Fruit fly (Drosophila melanogaster): Measurements from ENCODE around the gene vri.

vri gene

dm6 chr2L:5245363-5245892, 43.3 kb upstream of the vri start (continued):
- TF ChIP-seq CkIIα-i1 (GFP tag; IDR thresholded peaks at IDR 0.05) (no peak), CG32767 (GFP tag; IDR thresholded peaks at IDR 0.05) (no peak), gem (tag; optimal IDR thresholded peaks at IDR 0.05) (peak; percentile 64), ap (GFP tag; IDR thresholded peaks at IDR 0.05) (no peak), zf30C (GFP tag; optimal IDR thresholded peaks at IDR 0.05) (peak; percentile 80), fd102C (GFP tag; optimal IDR thresholded peaks at IDR 0.05) (no peak), Dp (GFP tag; optimal IDR thresholded peaks at IDR 0.05) (no peak), Ptx1 (GFP tag; IDR thresholded peaks at IDR 0.05) (peak; percentile 36; the same call in 1 of the 2 replicates), CG17802 (tag; optimal IDR thresholded peaks at IDR 0.05) (no peak), pfk (GFP tag; optimal IDR thresholded peaks at IDR 0.05) (no peak), grn (GFP tag; optimal IDR thresholded peaks at IDR 0.05) (no peak)

DNA sequence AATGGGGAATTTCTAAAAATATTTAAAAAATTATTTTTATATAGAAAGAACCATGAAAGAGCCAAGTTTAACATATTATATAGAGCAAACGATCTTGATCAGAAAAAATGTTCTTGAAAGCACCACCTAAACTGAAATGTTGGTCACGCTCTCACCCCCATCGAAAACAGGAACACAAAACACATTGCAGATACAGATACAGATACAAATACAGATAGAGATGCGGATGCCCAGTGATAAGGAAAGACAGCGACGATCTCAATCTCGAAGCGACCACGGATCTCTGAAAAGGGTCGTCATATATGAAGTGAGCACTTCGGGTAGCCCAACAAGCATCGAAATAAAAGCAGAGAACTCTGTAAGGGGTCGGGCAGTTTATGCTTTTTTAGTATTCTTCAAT, 41.4 kb upstream of the vri start:
- TF ChIP-seq HmgD (GFP tag; optimal IDR thresholded peaks at IDR 0.05) (no peak), dmrt11E (tag; optimal IDR thresholded peaks at IDR 0.05) (peak; percentile 27), zfh1 (GFP tag; IDR thresholded peaks at IDR 0.05) (peak; percentile 35; the same call in 1 of the 3 replicates), jing (GFP tag; optimal IDR thresholded peaks at IDR 0.05) (no peak), row (GFP tag; IDR thresholded peaks at IDR 0.05) (peak; percentile 43; the same call in 2 of the 3 replicates), Elba2 (GFP tag; optimal IDR thresholded peaks at IDR 0.05) (no peak), grn (GFP tag; optimal IDR thresholded peaks at IDR 0.05) (peak; percentile 98), amos (GFP tag; IDR thresholded peaks at IDR 0.05; ENCODE audit: partially characterized antibody) (no peak), CG18262 (tag; optimal IDR thresholded peaks at IDR 0.05) (peak; percentile 10), CG2199 (GFP tag; IDR thresholded peaks at IDR 0.05) (peak; percentile 48; the same call in 1 of the 3 replicates), CG8388 (GFP tag; optimal IDR thresholded peaks at IDR 0.05) (peak; percentile 9), CG33557 (GFP tag; optimal IDR thresholded peaks at IDR 0.05) (peak; percentile 23), Dll (GFP tag; IDR thresholded peaks at IDR 0.05; ENCODE audit: partially characterized antibody) (peak; percentile 29; the same call in 1 of the 4 replicates), tgo (GFP tag; IDR thresholded peaks at IDR 0.05) (peak; percentile 15; the same call in 1 of the 3 replicates), corto (GFP tag; optimal IDR thresholded peaks at IDR 0.05) (peak; percentile 32), Scr (GFP tag; IDR thresholded peaks at IDR 0.05; ENCODE audit: partially characterized antibody) (peak; percentile 28; the same call in 1 of the 2 replicates), odd (GFP tag; optimal IDR thresholded peaks at IDR 0.05) (peak; percentile 7), gem (tag; optimal IDR thresholded peaks at IDR 0.05) (peak; percentile 37)

DNA sequence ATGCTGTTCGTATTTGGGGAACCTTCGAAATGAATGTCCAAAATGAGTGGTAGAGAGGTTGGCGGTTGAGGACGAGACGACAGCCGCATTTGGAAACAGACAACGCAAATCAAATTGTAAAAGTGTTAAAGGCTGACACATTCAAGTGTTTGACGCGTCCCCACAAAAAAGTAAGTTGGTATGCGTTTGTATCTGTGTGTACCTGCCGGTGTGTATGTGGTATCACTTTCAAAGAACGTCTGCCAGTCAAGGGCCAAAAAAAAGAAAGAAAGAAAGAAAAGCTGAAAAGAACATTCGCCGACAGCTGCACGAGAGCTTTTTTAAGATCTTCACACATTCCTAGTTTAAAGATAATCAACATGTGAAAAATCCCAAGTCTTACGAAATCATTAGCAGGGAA, 40.9 kb upstream of the vri start:
- TF ChIP-seq CG17829 (tag; optimal IDR thresholded peaks at IDR 0.05) (no peak), nau (GFP tag; optimal IDR thresholded peaks at IDR 0.05) (peak; percentile 53), Med (GFP tag) (no peak), cg (GFP tag; optimal IDR thresholded peaks at IDR 0.05) (peak; percentile 58), kni (GFP tag; optimal IDR thresholded peaks at IDR 0.05) (peak; percentile 84), CG32767 (GFP tag; IDR thresholded peaks at IDR 0.05) (0 out of 2 replicates have a peak, but pooled peaks have one; percentile 16)

- TF ChIP-seq Sox102F (GFP tag; optimal IDR thresholded peaks at IDR 0.05) (no peak), grn (GFP tag; optimal IDR thresholded peaks at IDR 0.05) (peak; percentile 19), CG6654 (GFP tag; optimal IDR thresholded peaks at IDR 0.05) (no peak), E2f2 (GFP tag; IDR thresholded peaks at IDR 0.05) (no peak), sd (tag; optimal IDR thresholded peaks at IDR 0.05) (peak; percentile 40), HmgD (GFP tag; optimal IDR thresholded peaks at IDR 0.05) (no peak), Rx (GFP tag; IDR thresholded peaks at IDR 0.05) (no peak), Blimp-1 (GFP tag; optimal IDR thresholded peaks at IDR 0.05) (peak; percentile 37), ftz-f1 (GFP tag; optimal IDR thresholded peaks at IDR 0.05) (no peak), ac (GFP tag; optimal IDR thresholded peaks at IDR 0.05) (no peak), CG18011 (GFP tag; optimal IDR thresholded peaks at IDR 0.05) (no peak), CG1602 (GFP tag; optimal IDR thresholded peaks at IDR 0.05) (no peak), Antp (GFP tag; optimal IDR thresholded peaks at IDR 0.05) (no peak), CG12769 (tag; optimal IDR thresholded peaks at IDR 0.05) (peak; percentile 20), gsb-n (tag; optimal IDR thresholded peaks at IDR 0.05) (peak; percentile 11)
Observed at dm6 chr2L:5248582-5248981, 40.2 kb upstream of the vri start.

All from whole organism, embryonic.